Fruit fly (Drosophila melanogaster) whole organism, adult: ENCODE data around the gene mus312.

Source experiments
- CG11617 ChIP-seq: fragments of 200-800 bp; sonication (Bioruptor generic); optimal IDR thresholded peaks from 2 replicates; lab custom pipeline; 2017; ENCODE audit warnings: mild to moderate bottlenecking, missing biosample characterization, missing genetic modification reagents, missing genetic modification characterization
- CG12768 ChIP-seq: fragments of 200-800 bp; sonication (Bioruptor generic); optimal IDR thresholded peaks from 2 replicates; lab custom pipeline; 2017; ENCODE audit warnings: missing biosample characterization, missing genetic modification characterization, mild to moderate bottlenecking, moderate library complexity, missing genetic modification reagents
- CG14711 ChIP-seq: fragments of 200-800 bp; sonication (Bioruptor generic); optimal IDR thresholded peaks from 2 replicates; lab custom pipeline; 2018; ENCODE audit warnings: missing biosample characterization, mild to moderate bottlenecking, missing genetic modification characterization, moderate library complexity
- CG1620 ChIP-seq: fragments of 200-800 bp; sonication (Bioruptor generic); optimal IDR thresholded peaks from 2 replicates; lab custom pipeline; 2016; ENCODE audit warnings: missing biosample characterization, missing genetic modification characterization
- CG33017 ChIP-seq: fragments of 200-800 bp; sonication (Bioruptor generic); optimal IDR thresholded peaks from 2 replicates; lab custom pipeline; 2018; ENCODE audit warnings: missing biosample characterization, mild to moderate bottlenecking, missing genetic modification characterization, moderate library complexity
- CG5204 ChIP-seq: fragments of 200-800 bp; sonication (Bioruptor generic); optimal IDR thresholded peaks from 2 replicates; lab custom pipeline; 2016; ENCODE audit warnings: missing biosample characterization, missing genetic modification characterization
- CG7045 ChIP-seq: fragments of 200-800 bp; sonication (Bioruptor generic); optimal IDR thresholded peaks from 2 replicates; lab custom pipeline; 2017; ENCODE audit warnings: missing biosample characterization, mild to moderate bottlenecking, missing genetic modification characterization
- CG7101 ChIP-seq: fragments of 200-800 bp; sonication (Bioruptor generic); optimal IDR thresholded peaks from 2 replicates; lab custom pipeline; 2018; ENCODE audit warnings: missing biosample characterization, mild to moderate bottlenecking, missing genetic modification characterization, moderate library complexity
- Clk ChIP-seq: fragments of 200-800 bp; sonication (Bioruptor generic); optimal IDR thresholded peaks from 2 replicates; lab custom pipeline; 2017; ENCODE audit warnings: missing biosample characterization, missing genetic modification characterization
- Crg-1 ChIP-seq: fragments of 200-800 bp; sonication (Bioruptor generic); optimal IDR thresholded peaks from 2 replicates; lab custom pipeline; 2016; ENCODE audit warnings: missing biosample characterization, missing genetic modification characterization
- Hr96 ChIP-seq: fragments of 200-800 bp; sonication (Bioruptor generic); optimal IDR thresholded peaks from 2 replicates; lab custom pipeline; 2016; ENCODE audit warnings: missing biosample characterization, missing genetic modification characterization
- Mnt ChIP-seq: fragments of 200-800 bp; sonication (Bioruptor generic); optimal IDR thresholded peaks from 2 replicates; lab custom pipeline; 2016; ENCODE audit warnings: missing biosample characterization, mild to moderate bottlenecking, missing genetic modification characterization
- bab1 ChIP-seq: fragments of 200-800 bp; sonication (Bioruptor generic); optimal IDR thresholded peaks from 3 replicates; lab custom pipeline; 2019; ENCODE audit warnings: missing biosample characterization, mild to moderate bottlenecking, missing genetic modification characterization, moderate library complexity
- cic ChIP-seq: fragments of 200-800 bp; sonication (Bioruptor generic); optimal IDR thresholded peaks from 2 replicates; lab custom pipeline; 2017; ENCODE audit warnings: missing biosample characterization, mild to moderate bottlenecking, missing genetic modification characterization, moderate library complexity
- cnc ChIP-seq, 2 experiments: fragments of >200 bp; optimal IDR thresholded peaks; 2 replicates each; lab custom pipeline; 2017
- kay ChIP-seq: fragments of 200-800 bp; sonication (Bioruptor generic); peaks from one replicate; lab custom pipeline; 2016; ENCODE audit warnings: missing biosample characterization, missing genetic modification characterization, borderline replicate concordance
- ovo ChIP-seq: fragments of 200-800 bp; sonication (Bioruptor generic); optimal IDR thresholded peaks from 2 replicates; lab custom pipeline; 2016; ENCODE audit warnings: missing biosample characterization, missing genetic modification characterization
- pad ChIP-seq: fragments of 200-800 bp; sonication (Bioruptor generic); optimal IDR thresholded peaks from 3 replicates; lab custom pipeline; 2017; ENCODE audit warnings: missing biosample characterization, missing genetic modification characterization, mild to moderate bottlenecking, moderate library complexity, missing genetic modification reagents
- tj ChIP-seq: fragments of 200-800 bp; sonication (Bioruptor generic); optimal IDR thresholded peaks from 3 replicates; lab custom pipeline; 2017; ENCODE audit warnings: missing biosample characterization, mild to moderate bottlenecking, missing genetic modification characterization, moderate library complexity
- toe ChIP-seq: fragments of 200-800 bp; sonication (Bioruptor generic); optimal IDR thresholded peaks from 2 replicates; lab custom pipeline; 2016; ENCODE audit warnings: missing biosample characterization, missing genetic modification characterization

mus312 gene

dm6 chr3L:7328567-7329253, at the start of gene mus312, which contains the start of the genes mrva and CG42307:
Gene mus312, plus strand, starts transcription at chr3L:7329132.
Gene mrva, minus strand, starts transcription at chr3L:7328842.
Gene CG42307, plus strand, starts transcription at chr3L:7329132.
- TF ChIP-seq Clk (GFP tag; lab: Kevin White, UChicago) (peak; percentile 51), CG11617 (GFP tag; lab: Kevin White, UChicago) (peak; percentile 96), CG12768 (peak; percentile 90), toe (GFP tag; lab: Kevin White, UChicago) (no peak), kay (GFP tag; lab: Kevin White, UChicago) (no peak), CG7045 (GFP tag; lab: Kevin White, UChicago) (peak; percentile 90), Crg-1 (GFP tag; lab: Kevin White, UChicago) (peak; percentile 80), CG1620 (peak; percentile 75), pad (GFP tag; lab: Kevin White, UChicago) (peak; percentile 69), ovo (GFP tag; lab: Kevin White, UChicago) (peak; percentile 80), cic (peak; percentile 69), CG7101 (tag; lab: Kevin White, UChicago) (peak; percentile 96), cnc (optimal IDR thresholded peaks at IDR 0.05; lab: Kevin White, UChicago) (no peak), CG5204 (GFP tag; lab: Kevin White, UChicago) (no peak), tj (peak; percentile 88), Hr96 (GFP tag; lab: Kevin White, UChicago) (no peak), Mnt (GFP tag; lab: Kevin White, UChicago) (peak; percentile 70), CG33017 (tag; lab: Kevin White, UChicago) (peak; percentile 93), CG14711 (tag; lab: Kevin White, UChicago) (peak; percentile 99), bab1 (GFP tag; lab: Kevin White, UChicago) (peak; percentile 86)

dm6 chr3L:7283541-7283940, 45.4 kb upstream of the mus312 start:
- TF ChIP-seq Crg-1 (GFP tag; lab: Kevin White, UChicago) (no peak), Hr96 (GFP tag; lab: Kevin White, UChicago) (no peak), Mnt (GFP tag; lab: Kevin White, UChicago) (no peak), CG1620 (no peak), bab1 (GFP tag; lab: Kevin White, UChicago) (no peak), CG7101 (tag; lab: Kevin White, UChicago) (no peak), toe (GFP tag; lab: Kevin White, UChicago) (no peak), CG5204 (GFP tag; lab: Kevin White, UChicago) (no peak), CG11617 (GFP tag; lab: Kevin White, UChicago) (no peak), CG14711 (tag; lab: Kevin White, UChicago) (no peak), ovo (GFP tag; lab: Kevin White, UChicago) (no peak), kay (GFP tag; lab: Kevin White, UChicago) (no peak), tj (no peak), cnc (optimal IDR thresholded peaks at IDR 0.05; lab: Kevin White, UChicago) (no peak)

dm6 chr3L:7300660-7301059, 28.3 kb upstream of the mus312 start:
- TF ChIP-seq cnc (optimal IDR thresholded peaks at IDR 0.05; lab: Kevin White, UChicago) (no peak), CG7045 (GFP tag; lab: Kevin White, UChicago) (no peak)

dm6 chr3L:7312754-7313153, 16.2 kb upstream of the mus312 start, which contains the start of gene unc-13-4A:
Gene unc-13-4A, minus strand, starts transcription at chr3L:7312896.
- TF ChIP-seq CG7045 (GFP tag; lab: Kevin White, UChicago) = no peak
- no peak for TF ChIP-seq CG5204 (GFP tag; lab: Kevin White, UChicago)
- TF ChIP-seq CG1620 = no peak
- no peak for TF ChIP-seq CG14711 (tag; lab: Kevin White, UChicago)
- TF ChIP-seq cnc (optimal IDR thresholded peaks at IDR 0.05; lab: Kevin White, UChicago) = no peak
- no peak for TF ChIP-seq kay (GFP tag; lab: Kevin White, UChicago)
- no peak for TF ChIP-seq Hr96 (GFP tag; lab: Kevin White, UChicago)
- no peak for TF ChIP-seq pad (GFP tag; lab: Kevin White, UChicago)

- TF ChIP-seq tj (no peak), kay (GFP tag; lab: Kevin White, UChicago) (no peak), cic (no peak), CG12768 (no peak)
These were observed 15.3 kb upstream of the mus312 start for dm6 chr3L:7313559-7314132.

dm6 chr3L:7314133-7314532, 14.8 kb upstream of the mus312 start:
- TF ChIP-seq CG7045 (GFP tag; lab: Kevin White, UChicago) = no peak
- TF ChIP-seq Mnt (GFP tag; lab: Kevin White, UChicago) = no peak
- TF ChIP-seq Clk (GFP tag; lab: Kevin White, UChicago) = no peak
- TF ChIP-seq CG12768 = no peak
- no peak for TF ChIP-seq pad (GFP tag; lab: Kevin White, UChicago)
- TF ChIP-seq CG33017 (tag; lab: Kevin White, UChicago) = no peak
- TF ChIP-seq CG1620 = no peak
